Fruit fly (Drosophila melanogaster) whole organism, larva: ENCODE data around the gene CG13847.
A peak's percentile ranks its signal among the peaks of the same experiment; 100 is the strongest.

Experiments
- noc ChIP-seq: fragments of 200-800 bp; sonication (Bioruptor generic); optimal IDR thresholded peaks from 3 replicates; lab custom pipeline; 2019; ENCODE audit warnings: missing biosample characterization, mild to moderate bottlenecking, missing genetic modification characterization, moderate library complexity

CG13847 gene

dm6 chr3R:22447195-22447873 lies 11.4 kb upstream of the CG13847 start, which contains the start of gene CG34288:
CG34288 (minus strand) TSS chr3R:22447263.
- TF ChIP-seq noc (tag; lab: Kevin White, UChicago), result peak; percentile 35

- no peak for TF ChIP-seq noc (tag; lab: Kevin White, UChicago)
Measured at dm6 chr3R:22446493-22446892, 10.5 kb upstream of the CG13847 start, which contains the start of gene CG12499. CG12499 (minus strand) TSS chr3R:22446587.

dm6 chr3R:22438301-22438700 lies 2.4 kb upstream of the CG13847 start:
- TF ChIP-seq noc (tag; lab: Kevin White, UChicago), result no peak

DNA sequence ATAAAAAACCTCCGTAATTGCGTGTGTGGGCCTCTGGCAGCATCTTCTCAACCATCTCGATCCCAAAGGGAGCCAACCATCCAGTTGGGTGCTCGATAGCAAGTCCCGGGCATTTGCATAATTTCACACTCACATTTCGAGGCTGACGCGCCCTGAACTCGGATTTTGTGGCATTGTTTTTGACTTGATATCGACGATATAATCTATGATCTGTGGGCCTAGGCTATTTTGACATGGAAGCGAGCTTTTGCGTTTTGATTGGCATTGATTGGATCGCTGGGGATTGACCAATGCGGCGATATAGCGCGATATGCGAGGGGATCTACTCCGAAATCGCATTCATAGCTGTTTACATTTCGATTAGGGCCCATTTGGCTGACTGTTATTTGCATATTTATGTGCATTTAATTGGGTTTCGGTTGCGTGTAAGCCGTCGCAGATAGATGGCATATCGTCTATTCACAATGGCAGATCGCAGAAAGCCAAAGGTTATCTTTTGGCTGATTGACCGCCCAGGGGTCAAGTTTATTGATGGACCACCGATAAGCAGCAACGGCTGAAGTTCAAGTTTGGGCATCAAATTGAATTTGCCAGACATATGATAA lies 3.6 kb downstream of the CG13847 start:
- TF ChIP-seq noc (tag; lab: Kevin White, UChicago), result no peak

dm6 chr3R:22424602-22425190 lies 11.3 kb downstream of the CG13847 start, which contains the start of gene pinta:
pinta (minus strand) TSS chr3R:22424929.
- TF ChIP-seq noc (tag; lab: Kevin White, UChicago), result no peak

- TF ChIP-seq noc (tag; lab: Kevin White, UChicago), result no peak
Measured at dm6 chr3R:22423996-22424395, 12.0 kb downstream of the CG13847 start.

- peak; percentile 78 for TF ChIP-seq noc (tag; lab: Kevin White, UChicago)
Measured at dm6 chr3R:22421618-22422017, 14.3 kb downstream of the CG13847 start.

DNA sequence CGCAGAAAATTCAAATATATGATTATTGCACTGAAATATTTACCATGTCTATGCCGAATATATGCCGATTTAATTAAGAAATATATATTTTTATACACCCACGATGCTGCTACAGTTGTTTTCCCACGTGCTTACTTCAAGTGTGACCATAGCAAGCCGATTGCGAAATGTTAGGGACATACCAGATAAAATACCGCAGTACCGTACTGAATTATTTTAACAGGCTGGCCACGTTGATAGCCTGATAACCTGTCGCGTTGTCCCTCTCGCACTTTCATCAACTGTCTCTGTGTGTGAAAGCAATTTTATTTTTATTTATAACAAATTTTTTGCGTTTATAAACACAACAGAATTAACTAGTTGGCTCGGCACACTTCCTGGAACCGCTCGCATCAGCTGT lies 15.0 kb downstream of the CG13847 start, which contains the start of the genes Nop56 and mats:
Gene Nop56 (minus strand): TSS at position 158 of the 400 bp plus-strand sequence.
Gene mats (plus strand): TSS at position 251 of the 400 bp plus-strand sequence.
- TF ChIP-seq noc (tag; lab: Kevin White, UChicago), result peak; percentile 9

DNA sequence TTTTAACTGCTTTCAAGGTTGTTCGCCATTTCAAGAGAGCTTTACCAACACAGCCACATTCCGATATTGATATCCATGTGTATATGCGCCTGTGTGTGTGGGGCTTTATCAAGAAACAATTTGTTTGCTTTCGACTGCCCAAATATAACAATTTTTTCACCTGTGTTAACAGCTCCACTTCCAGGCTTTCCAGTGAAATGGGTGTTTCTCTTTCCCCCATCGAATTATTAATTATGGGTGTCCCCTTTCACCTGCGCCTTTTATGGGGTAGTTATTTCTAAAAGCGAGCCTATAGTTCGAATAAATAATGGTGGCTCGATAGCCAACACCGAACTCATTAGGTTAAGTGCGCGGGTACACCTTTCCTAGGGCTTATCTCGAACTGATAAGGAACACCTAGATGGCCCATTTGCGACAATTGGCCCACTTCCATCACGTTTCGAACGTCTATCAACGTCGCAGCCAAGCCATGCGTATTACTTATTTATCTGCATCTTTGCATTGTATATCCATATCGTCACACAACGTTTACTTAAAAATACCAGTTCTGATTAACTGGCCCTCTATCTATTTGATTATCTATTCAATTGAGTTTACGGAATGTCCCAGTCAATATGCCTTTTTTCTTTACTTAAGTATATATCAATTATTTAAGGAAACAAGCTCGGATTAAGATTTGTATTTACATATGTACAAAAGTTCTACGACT lies 23.9 kb downstream of the CG13847 start:
- TF ChIP-seq noc (tag; lab: Kevin White, UChicago), result peak; percentile 30

DNA sequence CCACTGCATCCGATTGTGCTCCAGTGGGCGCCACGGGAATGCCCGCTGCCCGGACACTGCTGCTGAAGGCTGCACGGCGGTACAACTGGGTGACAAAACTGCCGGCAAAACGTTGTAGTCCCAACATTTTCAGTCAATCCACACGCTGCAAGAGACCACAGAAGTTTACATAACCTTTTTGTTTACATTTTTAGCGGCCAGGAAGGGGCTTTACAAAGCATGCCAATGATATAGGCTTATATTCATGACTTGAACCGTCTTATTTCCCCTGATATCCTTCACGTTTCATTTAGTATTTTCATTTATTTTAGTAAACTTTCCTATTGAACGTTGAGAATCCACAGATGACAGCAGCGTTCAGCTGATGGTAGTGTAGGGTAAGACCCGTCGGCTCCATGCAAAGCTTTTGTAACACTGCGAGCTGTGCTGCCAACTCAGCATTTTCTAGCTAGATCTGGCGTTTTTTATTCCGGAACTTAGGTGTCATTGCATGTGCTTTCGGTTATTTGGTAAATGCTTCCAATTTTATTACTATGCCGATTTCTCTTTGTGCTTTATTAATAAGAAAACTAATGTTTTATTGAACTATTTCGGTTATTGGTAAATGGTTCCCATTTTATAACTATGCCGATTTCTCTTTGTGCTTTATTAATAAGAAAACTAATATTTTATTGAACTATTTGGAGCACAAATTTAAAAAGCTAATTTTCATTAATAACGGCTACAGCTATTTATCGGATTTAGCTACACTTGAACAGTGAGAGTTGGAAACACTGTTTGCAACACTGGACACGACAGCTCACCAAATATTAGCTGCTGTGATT lies 25.2 kb downstream of the CG13847 start, which contains the start of the genes CG13850 and lqfR:
Gene CG13850 (minus strand): TSS at position 379 of the 824 bp plus-strand sequence.
Gene lqfR (plus strand): TSS at position 765 of the 824 bp plus-strand sequence.
- peak; percentile 66 for TF ChIP-seq noc (tag; lab: Kevin White, UChicago)

DNA sequence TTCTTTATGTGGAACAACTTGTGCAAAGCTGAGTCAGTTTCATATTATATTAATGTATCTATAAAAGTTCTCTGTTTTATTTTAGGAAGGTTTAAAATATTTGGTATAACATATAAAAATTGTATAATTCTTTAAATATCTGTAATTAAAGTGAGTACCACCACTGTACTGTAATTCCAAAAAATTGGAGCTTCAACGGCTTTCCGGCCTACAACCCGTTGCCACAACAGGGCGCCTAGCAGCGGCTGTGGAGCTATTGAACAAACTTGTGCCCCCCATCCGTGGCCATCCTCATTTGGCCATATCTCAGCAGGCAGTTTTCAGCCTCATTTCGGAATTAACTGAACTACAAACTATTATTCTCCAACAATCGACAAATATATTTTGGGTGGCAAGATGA lies 30.3 kb downstream of the CG13847 start, which contains the start of gene CG13855:
Gene CG13855 (plus strand): TSS at position 301 of the 400 bp plus-strand sequence.
- TF ChIP-seq noc (tag; lab: Kevin White, UChicago), result no peak

DNA sequence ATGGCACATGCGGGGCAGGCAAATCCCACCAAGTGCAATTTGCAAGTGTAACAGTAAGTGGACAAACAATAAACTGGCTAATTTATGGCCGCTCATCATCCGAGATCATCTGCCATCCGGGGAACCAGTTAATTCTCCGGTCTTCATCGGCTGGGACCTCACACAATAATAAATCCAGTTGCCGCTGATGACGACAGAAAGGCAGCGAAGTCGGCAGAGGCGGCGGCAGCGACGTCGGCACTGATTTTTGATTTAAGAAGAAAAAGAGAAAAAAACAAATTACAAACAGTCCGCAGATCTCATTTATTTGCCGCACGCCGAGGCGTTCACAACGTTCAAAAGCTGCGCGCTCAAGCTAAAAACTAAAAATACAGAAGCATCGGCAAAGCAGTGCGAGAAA lies 33.6 kb downstream of the CG13847 start, which contains the start of gene CG13856:
Gene CG13856 (plus strand): TSS at position 301 of the 400 bp plus-strand sequence.
- no peak for TF ChIP-seq noc (tag; lab: Kevin White, UChicago)

dm6 chr3R:22400246-22400645 lies 35.7 kb downstream of the CG13847 start:
- TF ChIP-seq noc (tag; lab: Kevin White, UChicago), result no peak

dm6 chr3R:22397068-22397700 lies 38.8 kb downstream of the CG13847 start:
- TF ChIP-seq noc (tag; lab: Kevin White, UChicago), result no peak
